Fruit fly (Drosophila melanogaster) whole organism, pupa: ENCODE measurements around the gene CG32110.

Source experiments
- CG10348 ChIP-seq: fragments of 200-800 bp; sonication (Bioruptor generic); IDR thresholded peaks from 2 replicates; pipeline ENCODE4 v1.3.6; 2022; ENCODE audit warnings: missing biosample characterization, missing genetic modification characterization
- CG12605 ChIP-seq: fragments of 200-800 bp; sonication (Bioruptor generic); IDR thresholded peaks from 2 replicates; pipeline ENCODE4 v1.3.6; 2022; ENCODE audit warnings: missing biosample characterization, missing genetic modification characterization
- CG13204 ChIP-seq: fragments of 200-800 bp; sonication (Bioruptor generic); optimal IDR thresholded peaks from 2 replicates; lab custom pipeline; 2018; ENCODE audit warnings: missing biosample characterization, mild to moderate bottlenecking, missing genetic modification characterization, moderate library complexity
- CG14655 ChIP-seq: fragments of 200-800 bp; sonication (Bioruptor generic); optimal IDR thresholded peaks from 3 replicates; lab custom pipeline; 2017; ENCODE audit warnings: mild to moderate bottlenecking, missing biosample characterization, missing genetic modification reagents, missing genetic modification characterization
- CG15710 ChIP-seq: fragments of 200-800 bp; sonication (Bioruptor generic); optimal IDR thresholded peaks from 2 replicates; lab custom pipeline; 2018; ENCODE audit warnings: missing biosample characterization, mild to moderate bottlenecking, missing genetic modification characterization, moderate library complexity
- CG17806 ChIP-seq: fragments of 200-800 bp; sonication (Bioruptor generic); optimal IDR thresholded peaks from 2 replicates; lab custom pipeline; 2018; ENCODE audit warnings: missing biosample characterization, mild to moderate bottlenecking, missing genetic modification characterization, moderate library complexity
- CG32121 ChIP-seq: fragments of 200-800 bp; sonication (Bioruptor generic); IDR thresholded peaks from 2 replicates; pipeline ENCODE4 v1.3.6; 2022; ENCODE audit warnings: missing biosample characterization, missing genetic modification characterization
- CG34367 ChIP-seq: fragments of 200-800 bp; sonication (Bioruptor generic); optimal IDR thresholded peaks from 2 replicates; lab custom pipeline; 2018; ENCODE audit warnings: missing biosample characterization, mild to moderate bottlenecking, missing genetic modification characterization
- CG4496 ChIP-seq: fragments of 200-800 bp; sonication (Bioruptor generic); IDR thresholded peaks from 3 replicates; pipeline ENCODE4 v1.3.6; 2022; ENCODE audit warnings: missing biosample characterization, missing genetic modification characterization
- CG8159 ChIP-seq: fragments of 200-800 bp; sonication (Bioruptor generic); optimal IDR thresholded peaks from 3 replicates; lab custom pipeline; 2018; ENCODE audit warnings: missing biosample characterization, mild to moderate bottlenecking, missing genetic modification characterization, moderate library complexity
- CG8301 ChIP-seq: fragments of 200-800 bp; sonication (Bioruptor generic); optimal IDR thresholded peaks from 2 replicates; lab custom pipeline; 2018; ENCODE audit warnings: missing biosample characterization, mild to moderate bottlenecking, missing genetic modification characterization
- CG9948 ChIP-seq: fragments of 200-800 bp; sonication (Bioruptor generic); optimal IDR thresholded peaks from 2 replicates; lab custom pipeline; 2018; ENCODE audit warnings: missing biosample characterization, mild to moderate bottlenecking, missing genetic modification characterization, moderate library complexity
- D1 ChIP-seq: fragments of 200-800 bp; sonication (Bioruptor generic); optimal IDR thresholded peaks from 2 replicates; lab custom pipeline; 2018; ENCODE audit warnings: missing biosample characterization, mild to moderate bottlenecking, missing genetic modification characterization, moderate library complexity
- EcR ChIP-seq: fragments of 200-800 bp; sonication (Bioruptor generic); optimal IDR thresholded peaks from 3 replicates; lab custom pipeline; 2019; ENCODE audit warnings: missing biosample characterization, missing genetic modification characterization, mild to moderate bottlenecking, moderate library complexity, missing genetic modification reagents
- Ets98B ChIP-seq: fragments of 200-800 bp; sonication (Bioruptor generic); IDR thresholded peaks from 2 replicates; pipeline ENCODE4 v1.3.6; 2022; ENCODE audit warnings: missing biosample characterization, missing genetic modification characterization
- Pif1A ChIP-seq: fragments of 200-800 bp; sonication (Bioruptor generic); optimal IDR thresholded peaks from 3 replicates; lab custom pipeline; 2016; ENCODE audit warnings: missing biosample characterization, missing genetic modification characterization
- Pif1B ChIP-seq: fragments of 200-800 bp; sonication (Bioruptor generic); optimal IDR thresholded peaks from 3 replicates; lab custom pipeline; 2016; ENCODE audit warnings: missing biosample characterization, missing genetic modification characterization
- Snoo ChIP-seq: fragments of 200-800 bp; sonication (Bioruptor generic); optimal IDR thresholded peaks from 3 replicates; lab custom pipeline; 2017; ENCODE audit warnings: missing biosample characterization, mild to moderate bottlenecking, missing genetic modification characterization, inconsistent platforms
- fd96Ca ChIP-seq: fragments of 200-800 bp; sonication (Bioruptor generic); IDR thresholded peaks from 3 replicates; pipeline ENCODE4 v1.3.6; 2022; ENCODE audit warnings: missing biosample characterization, missing genetic modification characterization
- gl ChIP-seq: fragments of 200-800 bp; sonication (Bioruptor generic); optimal IDR thresholded peaks from 2 replicates; lab custom pipeline; 2018; ENCODE audit warnings: missing biosample characterization, mild to moderate bottlenecking, missing genetic modification characterization
- rn ChIP-seq: fragments of 200-800 bp; sonication (Bioruptor generic); IDR thresholded peaks from 2 replicates; pipeline ENCODE4 v1.3.6; 2022; ENCODE audit warnings: missing biosample characterization, missing genetic modification characterization

Gene CG32110

DNA sequence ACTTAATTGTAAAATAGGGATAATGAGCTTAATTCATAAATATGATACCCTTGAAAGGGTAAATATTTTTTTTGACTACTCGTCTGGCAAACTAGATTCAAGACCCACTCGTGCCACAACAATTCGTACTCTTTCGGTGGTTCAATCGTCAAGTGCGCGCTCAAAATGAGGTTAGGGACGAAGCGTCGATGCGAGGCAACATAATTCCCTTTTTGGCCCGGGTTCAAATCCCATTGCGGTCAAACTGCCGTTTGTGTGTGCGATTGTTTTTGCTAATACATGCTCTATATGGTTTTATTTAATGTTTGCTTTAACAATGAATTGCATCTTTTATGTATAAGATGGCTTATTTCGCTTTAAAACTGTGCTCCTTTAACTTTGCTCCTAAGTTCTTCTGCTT is 7.2 kb downstream of the CG32110 start:
- TF ChIP-seq CG8159 (tag; lab: Kevin White, UChicago) (no peak), Ets98B (GFP tag; lab: Robert Waterston, UW) (no peak), CG8301 (no peak), CG9948 (tag; lab: Kevin White, UChicago) (no peak), CG15710 (no peak), rn (GFP tag; lab: Robert Waterston, UW) (no peak)

- TF ChIP-seq Snoo (tag; lab: Kevin White, UChicago) (no peak), rn (GFP tag; lab: Robert Waterston, UW) (no peak), EcR (GFP tag; lab: Kevin White, UChicago) (no peak), fd96Ca (GFP tag; lab: Robert Waterston, UW) (no peak), CG8159 (tag; lab: Kevin White, UChicago) (no peak), CG8301 (no peak), CG14655 (GFP tag; lab: Kevin White, UChicago) (no peak), CG32121 (GFP tag; lab: Robert Waterston, UW) (no peak), Ets98B (GFP tag; lab: Robert Waterston, UW) (no peak), CG12605 (GFP tag; lab: Robert Waterston, UW) (no peak), D1 (no peak), Pif1B (no peak), CG34367 (tag; lab: Kevin White, UChicago) (no peak), gl (no peak), CG17806 (tag; lab: Kevin White, UChicago) (no peak)
- TF ChIP-seq, all 21 proteins: peak for 0
Measured at dm6 chr3L:12827705-12828104, 19.2 kb downstream of the CG32110 start.

DNA sequence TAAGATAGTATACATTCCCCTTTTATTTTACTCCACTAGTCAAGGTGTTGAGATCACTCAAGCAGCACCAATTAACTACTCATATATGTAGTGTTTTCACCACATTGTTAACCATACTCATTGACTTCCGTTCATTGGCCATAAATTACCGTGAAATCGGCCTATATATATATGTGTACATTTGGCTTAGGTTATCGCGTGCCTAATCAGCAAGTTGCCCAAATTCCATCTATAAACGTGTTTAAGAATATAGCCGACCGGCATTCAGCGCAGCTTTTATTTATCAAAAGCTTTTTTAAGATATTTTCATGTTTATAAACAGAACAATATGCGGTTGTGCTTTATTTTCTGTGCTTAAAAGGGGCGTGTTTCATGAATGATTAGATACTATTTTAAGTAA is 20.0 kb downstream of the CG32110 start:
- TF ChIP-seq CG8301 (no peak), EcR (GFP tag; lab: Kevin White, UChicago) (no peak), CG34367 (tag; lab: Kevin White, UChicago) (no peak), Pif1B (no peak), Ets98B (GFP tag; lab: Robert Waterston, UW) (no peak), CG17806 (tag; lab: Kevin White, UChicago) (no peak), CG13204 (no peak), CG12605 (GFP tag; lab: Robert Waterston, UW) (no peak), CG14655 (GFP tag; lab: Kevin White, UChicago) (no peak), CG32121 (GFP tag; lab: Robert Waterston, UW) (no peak), CG8159 (tag; lab: Kevin White, UChicago) (no peak), CG15710 (no peak), CG9948 (tag; lab: Kevin White, UChicago) (no peak)

- TF ChIP-seq CG8301 (no peak), CG34367 (tag; lab: Kevin White, UChicago) (no peak), CG17806 (tag; lab: Kevin White, UChicago) (no peak), fd96Ca (GFP tag; lab: Robert Waterston, UW) (no peak), Snoo (tag; lab: Kevin White, UChicago) (no peak), CG15710 (no peak), CG14655 (GFP tag; lab: Kevin White, UChicago) (no peak), Ets98B (GFP tag; lab: Robert Waterston, UW) (no peak), D1 (no peak), CG12605 (GFP tag; lab: Robert Waterston, UW) (no peak), CG13204 (no peak), Pif1A (GFP tag; lab: Kevin White, UChicago) (no peak), rn (GFP tag; lab: Robert Waterston, UW) (no peak), Pif1B (no peak), EcR (GFP tag; lab: Kevin White, UChicago) (no peak), CG32121 (GFP tag; lab: Robert Waterston, UW) (no peak), gl (no peak)
Measured at dm6 chr3L:12830416-12830815, 21.9 kb downstream of the CG32110 start.

DNA sequence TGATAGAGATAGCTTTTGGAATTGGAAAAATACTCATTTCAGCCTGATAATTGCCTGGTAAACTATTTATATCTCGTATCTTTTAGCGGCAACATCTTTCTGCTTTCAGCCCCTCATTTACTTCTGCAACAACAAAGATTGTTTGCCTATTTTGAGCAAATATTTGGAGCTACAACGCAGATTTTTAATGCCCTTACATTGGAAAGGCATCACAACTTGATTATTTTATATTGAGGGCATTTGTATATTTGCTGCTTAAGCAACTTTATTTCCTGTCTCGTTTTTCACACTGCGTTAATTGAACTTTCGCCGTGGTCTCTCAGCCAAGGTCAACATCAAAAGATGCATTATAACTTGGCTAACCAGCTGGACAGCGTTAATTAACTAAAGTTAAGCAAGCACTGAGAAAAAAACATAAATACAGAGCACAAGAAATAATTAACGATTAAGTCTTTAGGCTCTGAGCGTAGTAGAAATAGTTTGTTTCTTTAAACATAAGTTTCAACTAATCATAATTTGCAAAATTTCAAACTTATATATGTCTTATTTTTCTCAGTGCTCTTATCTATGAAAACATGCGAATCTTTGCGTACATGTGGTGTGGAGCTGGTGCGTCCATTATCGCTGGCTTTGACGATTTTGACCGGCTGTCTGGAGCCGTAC is 22.9 kb downstream of the CG32110 start:
- peak; percentile 74 for TF ChIP-seq CG8301
- peak; percentile 76 for TF ChIP-seq CG9948 (tag; lab: Kevin White, UChicago)
- TF ChIP-seq D1 = no peak
- TF ChIP-seq Snoo (tag; lab: Kevin White, UChicago) = peak; percentile 19
- TF ChIP-seq CG15710 = peak; percentile 73
- TF ChIP-seq CG12605 (GFP tag; lab: Robert Waterston, UW) = peak; percentile 65
- TF ChIP-seq CG13204 = no peak
- TF ChIP-seq Pif1A (GFP tag; lab: Kevin White, UChicago) = peak; percentile 60
- TF ChIP-seq CG32121 (GFP tag; lab: Robert Waterston, UW) = peak; percentile 61; the same call in 1 of the 2 replicates
- TF ChIP-seq CG34367 (tag; lab: Kevin White, UChicago) = peak; percentile 71
- peak; percentile 78 for TF ChIP-seq CG17806 (tag; lab: Kevin White, UChicago)
- TF ChIP-seq CG8159 (tag; lab: Kevin White, UChicago) = peak; percentile 76
- TF ChIP-seq CG4496 (GFP tag; lab: Robert Waterston, UW) = no peak; the same call in 1 of the 3 replicates
- peak; percentile 53 for TF ChIP-seq Pif1B
- TF ChIP-seq, all 21 proteins: peak for 11

dm6 chr3L:12832355-12832881 is 23.9 kb downstream of the CG32110 start:
- TF ChIP-seq CG10348 (GFP tag; lab: Robert Waterston, UW) (no peak), Snoo (tag; lab: Kevin White, UChicago) (peak; percentile 8), CG14655 (GFP tag; lab: Kevin White, UChicago) (no peak), CG32121 (GFP tag; lab: Robert Waterston, UW) (peak; percentile 65), rn (GFP tag; lab: Robert Waterston, UW) (no peak), CG12605 (GFP tag; lab: Robert Waterston, UW) (peak; percentile 55; the same call in 1 of the 2 replicates), CG34367 (tag; lab: Kevin White, UChicago) (no peak), D1 (no peak), CG15710 (no peak), Pif1B (no peak), CG8159 (tag; lab: Kevin White, UChicago) (no peak), CG17806 (tag; lab: Kevin White, UChicago) (no peak), CG9948 (tag; lab: Kevin White, UChicago) (no peak), EcR (GFP tag; lab: Kevin White, UChicago) (peak; percentile 99), gl (no peak), CG4496 (GFP tag; lab: Robert Waterston, UW) (peak; percentile 55; the same call in 2 of the 3 replicates), Pif1A (GFP tag; lab: Kevin White, UChicago) (no peak), Ets98B (GFP tag; lab: Robert Waterston, UW) (peak; percentile 61; the same call in 1 of the 2 replicates), CG13204 (peak; percentile 64), CG8301 (peak; percentile 12), fd96Ca (GFP tag; lab: Robert Waterston, UW) (no peak; the same call in 2 of the 3 replicates)
